Worm (Caenorhabditis elegans) whole organism, L4 larva: ENCODE data around the gene T09A5.15.

Experiments used
- F10B5.3 ChIP-seq: sonication (generic microtip); optimal IDR thresholded peaks from 2 replicates; lab custom pipeline; 2016; ENCODE audit warnings: mild to moderate bottlenecking, missing genetic modification characterization, missing compliant biosample characterization
- ceh-62 ChIP-seq: sonication (generic microtip); optimal IDR thresholded peaks from 2 replicates; lab custom pipeline; 2017; ENCODE audit warnings: missing biosample characterization, missing genetic modification characterization
- mxl-3 ChIP-seq: fragments of 200-800 bp; sonication (Bioruptor generic); optimal IDR thresholded peaks from 2 replicates; lab custom pipeline; 2018; ENCODE audit warnings: mild to moderate bottlenecking, missing genetic modification characterization, missing compliant biosample characterization
- nhr-6 ChIP-seq: fragments of 150-350 bp; optimal IDR thresholded peaks from 2 replicates; lab custom pipeline; 2014; ENCODE audit warnings: missing biosample characterization, missing genetic modification characterization
- nhr-77 ChIP-seq: fragments of 150-350 bp; optimal IDR thresholded peaks from 2 replicates; lab custom pipeline; 2014; ENCODE audit warnings: missing biosample characterization, missing genetic modification characterization
- ztf-11 ChIP-seq: fragments of 150-350 bp; optimal IDR thresholded peaks from 2 replicates; lab custom pipeline; 2014; ENCODE audit warnings: missing biosample characterization, missing genetic modification characterization

DNA sequence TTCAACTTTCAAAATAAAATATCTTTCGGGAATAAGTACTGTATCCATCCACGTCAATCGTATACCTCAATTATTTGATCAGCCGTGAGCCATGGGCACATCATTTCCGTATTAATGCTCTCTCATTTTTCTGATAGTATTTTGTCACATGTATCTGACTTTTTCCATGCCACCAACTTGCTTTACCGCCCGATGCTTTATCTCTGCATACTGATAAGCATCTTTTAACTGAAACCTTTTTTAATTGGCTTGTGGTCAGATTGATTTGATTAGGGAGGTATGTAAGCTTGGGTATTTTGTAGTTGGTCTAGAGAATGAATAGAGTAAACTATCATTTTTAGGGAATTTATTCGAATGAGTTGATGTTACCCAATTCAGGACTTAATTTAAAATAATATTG, 31.6 kb downstream of the T09A5.15 start:
- TF ChIP-seq ztf-11 (tag; lab: Kevin White, UChicago) = no peak
- TF ChIP-seq nhr-6 = no peak
- no peak for TF ChIP-seq mxl-3 (GFP tag; lab: Kevin White, UChicago)
- no peak for TF ChIP-seq ceh-62 (tag; lab: Kevin White, UChicago)
- TF ChIP-seq nhr-77 = no peak
- no peak for TF ChIP-seq F10B5.3 (tag; lab: Kevin White, UChicago)
